Fruit fly (Drosophila melanogaster) whole organism, wandering third instar larva: ENCODE measurements around the gene CG17906.
A peak's percentile ranks its signal among the peaks of the same experiment; 100 is the strongest.

Source experiments
- Abd-B ChIP-seq: fragments of >200 bp; optimal IDR thresholded peaks from 2 replicates; lab custom pipeline; 2017; ENCODE audit warnings: missing biosample characterization, missing genetic modification characterization
- CG32264 ChIP-seq: fragments of 200-800 bp; sonication (Bioruptor generic); optimal IDR thresholded peaks from 2 replicates; lab custom pipeline; 2016; ENCODE audit warnings: missing biosample characterization, missing genetic modification characterization
- CG9705 ChIP-seq: fragments of 200-800 bp; sonication (Bioruptor generic); optimal IDR thresholded peaks from 2 replicates; lab custom pipeline; 2018; ENCODE audit warnings: missing biosample characterization, mild to moderate bottlenecking, missing genetic modification characterization
- CrebA ChIP-seq: fragments of 200-800 bp; sonication (Bioruptor generic); optimal IDR thresholded peaks from 2 replicates; lab custom pipeline; 2016; ENCODE audit warnings: missing biosample characterization, mild to moderate bottlenecking, missing genetic modification characterization, borderline replicate concordance
- Dfd ChIP-seq: fragments of >200 bp; optimal IDR thresholded peaks from 2 replicates; lab custom pipeline; 2017; ENCODE audit warnings: missing biosample characterization, missing genetic modification characterization
- Dif ChIP-seq: fragments of 200-275, 200-300 bp; sonication (Bioruptor generic); optimal IDR thresholded peaks from 2 replicates; lab custom pipeline; 2018; ENCODE audit warnings: missing biosample characterization, missing genetic modification characterization; ENCODE audit not compliant: partially characterized antibody
- HLH106 ChIP-seq: fragments of 200-800 bp; optimal IDR thresholded peaks from 3 replicates; lab custom pipeline; 2019; ENCODE audit warnings: missing biosample characterization, mild to moderate bottlenecking, missing genetic modification characterization, moderate library complexity
- Hnf4 ChIP-seq: fragments of 200-800 bp; sonication (Bioruptor generic); optimal IDR thresholded peaks from 2 replicates; lab custom pipeline; 2016; ENCODE audit warnings: missing biosample characterization, mild to moderate bottlenecking, missing genetic modification characterization
- Hr78 ChIP-seq: fragments of >200 bp; optimal IDR thresholded peaks from 2 replicates; lab custom pipeline; 2017; ENCODE audit warnings: missing biosample characterization, missing genetic modification characterization
- Hr83 ChIP-seq: fragments of 200-300 bp; sonication (Bioruptor generic); optimal IDR thresholded peaks from 2 replicates; lab custom pipeline; 2016; ENCODE audit warnings: missing biosample characterization, mild to moderate bottlenecking, missing genetic modification characterization, moderate library complexity; ENCODE audit not compliant: poor library complexity, severe bottlenecking
- Jra ChIP-seq: sonication (Bioruptor generic); optimal IDR thresholded peaks from 2 replicates; lab custom pipeline; 2016; ENCODE audit warnings: missing biosample characterization, missing genetic modification characterization
- Mio ChIP-seq: sonication (Bioruptor generic); optimal IDR thresholded peaks from 2 replicates; lab custom pipeline; 2016; ENCODE audit warnings: missing biosample characterization, missing genetic modification characterization
- OdsH ChIP-seq: fragments of 200-800 bp; sonication (Bioruptor generic); optimal IDR thresholded peaks from 2 replicates; lab custom pipeline; 2016; ENCODE audit warnings: missing biosample characterization, mild to moderate bottlenecking, missing genetic modification characterization
- Rel ChIP-seq, 2 experiments: fragments of 200-800 bp; sonication (Bioruptor generic) in 1 of 2; optimal IDR thresholded peaks; 2 replicates in 1 of 2; 3 replicates in 1 of 2; lab custom pipeline; 2016 to 2019; ENCODE audit warnings: mild to moderate bottlenecking in 2 of 2, missing biosample characterization in 2 of 2, missing genetic modification characterization in 2 of 2, moderate library complexity in 1 of 2
- Sp1 ChIP-seq: fragments of 200-800 bp; sonication (Bioruptor generic); optimal IDR thresholded peaks from 3 replicates; lab custom pipeline; 2019; ENCODE audit warnings: missing biosample characterization, mild to moderate bottlenecking, missing genetic modification characterization, moderate library complexity
- Vsx2 ChIP-seq: fragments of 200-300, 225-300 bp; sonication (Bioruptor generic); optimal IDR thresholded peaks from 2 replicates; lab custom pipeline; 2018; ENCODE audit warnings: missing biosample characterization, missing genetic modification characterization; ENCODE audit not compliant: partially characterized antibody
- br ChIP-seq: fragments of 200-800 bp; sonication (Bioruptor generic); optimal IDR thresholded peaks from 2 replicates; lab custom pipeline; 2016; ENCODE audit warnings: missing biosample characterization, missing genetic modification characterization
- brk ChIP-seq: fragments of 200-800 bp; sonication (Bioruptor generic); optimal IDR thresholded peaks from 2 replicates; lab custom pipeline; 2016; ENCODE audit warnings: missing biosample characterization, mild to moderate bottlenecking, missing genetic modification characterization
- dl ChIP-seq, 2 experiments: fragments of 175-275, 200-275 bp in 1 of 2; fragments of 200-275 bp in 1 of 2; sonication (Bioruptor generic); optimal IDR thresholded peaks; lab custom pipeline; 2018; ENCODE audit warnings: mild to moderate bottlenecking in 2 of 2, missing biosample characterization in 2 of 2, missing genetic modification characterization in 2 of 2, moderate library complexity in 2 of 2; ENCODE audit not compliant: partially characterized antibody in 2 of 2, insufficient read depth in 1 of 2
- dmrt93B ChIP-seq: fragments of 200-800 bp; sonication (Bioruptor generic); optimal IDR thresholded peaks from 2 replicates; lab custom pipeline; 2018; ENCODE audit warnings: missing biosample characterization, mild to moderate bottlenecking, missing genetic modification characterization
- dsf ChIP-seq: sonication (Bioruptor generic); optimal IDR thresholded peaks from 2 replicates; lab custom pipeline; 2016; ENCODE audit warnings: missing biosample characterization, missing genetic modification characterization, borderline replicate concordance
- ey ChIP-seq: fragments of 200-800 bp; sonication (Bioruptor generic); optimal IDR thresholded peaks from 2 replicates; lab custom pipeline; 2016; ENCODE audit warnings: missing biosample characterization, missing genetic modification characterization
- foxo ChIP-seq, 2 experiments: fragments of 200-800 bp; sonication (Bioruptor generic); optimal IDR thresholded peaks; 2 replicates in 1 of 2; 3 replicates in 1 of 2; lab custom pipeline; 2016 to 2017; ENCODE audit warnings: missing biosample characterization in 2 of 2, missing genetic modification characterization in 2 of 2
- fru ChIP-seq: fragments of 200-800 bp; sonication (Bioruptor generic); optimal IDR thresholded peaks from 3 replicates; lab custom pipeline; 2016; ENCODE audit warnings: missing biosample characterization, mild to moderate bottlenecking, missing genetic modification characterization
- h ChIP-seq: fragments of 200-800 bp; sonication (Bioruptor generic); optimal IDR thresholded peaks from 3 replicates; lab custom pipeline; 2016; ENCODE audit warnings: missing biosample characterization, mild to moderate bottlenecking, missing genetic modification characterization
- lola ChIP-seq: fragments of >200 bp; optimal IDR thresholded peaks from 2 replicates; lab custom pipeline; 2017; ENCODE audit warnings: missing biosample characterization, missing genetic modification characterization
- pan ChIP-seq: fragments of >200 bp; optimal IDR thresholded peaks from 2 replicates; lab custom pipeline; 2017
- psq ChIP-seq: fragments of 200-800 bp; sonication (Bioruptor generic); optimal IDR thresholded peaks from 3 replicates; lab custom pipeline; 2017; ENCODE audit warnings: missing biosample characterization, mild to moderate bottlenecking, missing genetic modification characterization, moderate library complexity
- rgr ChIP-seq: fragments of 200-800 bp; sonication (Bioruptor generic); optimal IDR thresholded peaks from 3 replicates; lab custom pipeline; 2016; ENCODE audit warnings: missing biosample characterization, mild to moderate bottlenecking, missing genetic modification characterization
- sage ChIP-seq: fragments of 200-800 bp; sonication (Bioruptor generic); optimal IDR thresholded peaks from 2 replicates; lab custom pipeline; 2016; ENCODE audit warnings: missing biosample characterization, mild to moderate bottlenecking, missing genetic modification characterization
- sv ChIP-seq: fragments of 200-800 bp; sonication (Bioruptor generic); optimal IDR thresholded peaks from 3 replicates; lab custom pipeline; 2016; ENCODE audit warnings: missing biosample characterization, missing genetic modification characterization
- tai ChIP-seq: sonication (Bioruptor generic); optimal IDR thresholded peaks from 2 replicates; lab custom pipeline; 2016; ENCODE audit warnings: missing biosample characterization, missing genetic modification characterization
- woc ChIP-seq: sonication (Bioruptor generic); optimal IDR thresholded peaks from 2 replicates; lab custom pipeline; 2016; ENCODE audit warnings: missing biosample characterization, mild to moderate bottlenecking, missing genetic modification characterization

CG17906 gene

dm6 chr2L:9010267-9010666 lies 16.1 kb downstream of the CG17906 start, which contains the start of gene CG9568:
Gene CG9568 (plus strand): TSS chr2L:9010583.
- TF ChIP-seq OdsH (GFP tag; lab: Kevin White, UChicago) (no peak), Hnf4 (no peak), CrebA (GFP tag; lab: Kevin White, UChicago) (peak; percentile 78), Rel (GFP tag; optimal IDR thresholded peaks at IDR 0.05; lab: Kevin White, UChicago) (no peak), Rel (tag; optimal IDR thresholded peaks at IDR 0.05; lab: Kevin White, UChicago) (peak; percentile 98), sage (no peak), CG9705 (no peak), dsf (GFP tag; lab: Kevin White, UChicago) (no peak), Dfd (GFP tag; lab: Kevin White, UChicago) (no peak), brk (GFP tag; lab: Kevin White, UChicago) (no peak), dl (GFP tag; optimal IDR thresholded peaks at IDR 0.05; lab: Kevin White, UChicago; ENCODE audit: insufficient read depth in 1 of 2, partially characterized antibody in 2 of 2) (no peak), psq (GFP tag; lab: Kevin White, UChicago) (no peak), Hr83 (GFP tag; lab: Kevin White, UChicago) (no peak), Jra (GFP tag; lab: Kevin White, UChicago) (no peak), dmrt93B (no peak), Vsx2 (GFP tag; lab: Kevin White, UChicago) (no peak), HLH106 (tag; lab: Kevin White, UChicago) (no peak), br (no peak), tai (GFP tag; lab: Kevin White, UChicago) (no peak), foxo (GFP tag; optimal IDR thresholded peaks at IDR 0.05; lab: Kevin White, UChicago) (no peak), Mio (GFP tag; lab: Kevin White, UChicago) (no peak), rgr (GFP tag; lab: Kevin White, UChicago) (peak; percentile 10), h (GFP tag; lab: Kevin White, UChicago) (no peak), lola (GFP tag; lab: Kevin White, UChicago) (no peak), CG32264 (GFP tag; lab: Kevin White, UChicago) (no peak), Abd-B (GFP tag; lab: Kevin White, UChicago) (no peak), Dif (GFP tag; lab: Kevin White, UChicago) (no peak), Sp1 (GFP tag; lab: Kevin White, UChicago) (peak; percentile 40), pan (lab: Kevin White, UChicago) (no peak)

DNA sequence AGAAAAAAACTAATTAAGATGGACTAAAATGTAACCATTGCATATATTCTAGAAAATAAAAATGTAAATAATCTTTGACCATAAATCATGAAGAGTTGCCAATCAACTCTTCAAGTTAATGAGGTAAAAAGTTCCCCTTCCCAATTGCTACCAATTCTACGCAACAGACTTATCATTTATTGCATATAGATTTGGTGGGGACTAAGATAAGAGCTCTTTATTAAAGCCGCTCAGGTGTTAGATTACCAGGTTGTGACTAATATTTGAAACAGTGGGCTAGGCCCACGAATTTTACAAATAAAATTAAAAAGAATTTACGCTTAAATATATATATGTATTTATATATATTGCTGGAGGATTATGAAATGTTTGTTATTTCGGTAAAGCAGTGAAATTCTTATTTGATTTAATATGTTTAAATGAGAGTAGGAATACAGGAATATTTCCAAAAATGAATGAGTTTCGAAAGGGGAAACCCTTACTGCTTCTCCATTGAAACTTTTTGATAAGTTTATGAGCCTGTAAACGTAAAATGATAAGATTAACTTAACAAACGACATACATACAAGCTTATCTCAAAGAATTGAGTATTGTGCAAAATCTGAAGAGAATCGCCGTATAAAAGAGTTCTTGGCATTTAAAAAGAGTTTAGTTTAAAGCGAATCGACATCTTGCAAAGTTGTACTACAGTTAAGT lies 17.5 kb downstream of the CG17906 start, which contains the start of gene CG13102:
Gene CG13102 (plus strand): TSS at position 646 of the 696 bp plus-strand sequence.
- TF ChIP-seq Rel (GFP tag; optimal IDR thresholded peaks at IDR 0.05; lab: Kevin White, UChicago) = no peak
- peak; percentile 96 for TF ChIP-seq Rel (tag; optimal IDR thresholded peaks at IDR 0.05; lab: Kevin White, UChicago)
- TF ChIP-seq Dfd (GFP tag; lab: Kevin White, UChicago) = no peak
- TF ChIP-seq Abd-B (GFP tag; lab: Kevin White, UChicago) = no peak
- peak; percentile 0 for TF ChIP-seq fru (GFP tag; lab: Kevin White, UChicago)
- no peak for TF ChIP-seq sage
- TF ChIP-seq ey = no peak
- TF ChIP-seq HLH106 (tag; lab: Kevin White, UChicago) = no peak
- peak; percentile 7 for TF ChIP-seq rgr (GFP tag; lab: Kevin White, UChicago)
- no peak for TF ChIP-seq Sp1 (GFP tag; lab: Kevin White, UChicago)
- no peak for TF ChIP-seq br
- TF ChIP-seq CrebA (GFP tag; lab: Kevin White, UChicago) = peak; percentile 20
- no peak for TF ChIP-seq Hr78 (GFP tag; lab: Kevin White, UChicago)
- TF ChIP-seq sv = no peak
- TF ChIP-seq brk (GFP tag; lab: Kevin White, UChicago) = no peak
- TF ChIP-seq dmrt93B = no peak
- no peak for TF ChIP-seq woc
- no peak for TF ChIP-seq CG9705
- TF ChIP-seq, all 38 proteins: peak for 4

DNA sequence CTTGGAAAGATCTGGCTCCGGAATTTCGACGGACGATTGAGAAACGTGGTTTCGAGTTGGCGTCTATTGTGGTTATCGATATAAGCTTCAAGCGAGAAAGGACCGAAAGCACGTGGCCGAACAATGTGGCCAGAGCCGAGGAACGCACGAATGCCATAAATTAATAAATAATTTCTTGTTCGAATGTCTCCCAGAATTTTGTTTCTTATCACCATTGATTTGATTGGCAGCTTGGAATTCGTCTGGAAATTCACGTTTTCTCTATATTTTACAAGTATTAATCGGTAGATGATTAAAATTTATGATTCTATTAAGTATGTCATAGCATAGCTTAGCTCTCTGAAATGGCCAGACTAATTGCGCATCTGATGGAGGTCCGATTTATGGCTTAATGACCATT lies 19.8 kb downstream of the CG17906 start, which contains the start of gene Rcd-1r:
Gene Rcd-1r (minus strand): TSS at position 101 of the 400 bp plus-strand sequence.
- no peak for TF ChIP-seq Sp1 (GFP tag; lab: Kevin White, UChicago)
